Fruit fly (Drosophila melanogaster): Measurements from ENCODE around the gene CG15386.

dm6 chr2L:2200136-2201036 is 16.7 kb downstream of the CG15386 start:
- TF ChIP-seq EcR (GFP tag; optimal IDR thresholded peaks at IDR 0.05) (peak; percentile 100), D1 (tag; optimal IDR thresholded peaks at IDR 0.05) (no peak), CG15710 (tag; optimal IDR thresholded peaks at IDR 0.05) (no peak), CG9948 (tag; optimal IDR thresholded peaks at IDR 0.05) (no peak), CG14655 (GFP tag; optimal IDR thresholded peaks at IDR 0.05) (no peak), CG10348 (GFP tag; IDR thresholded peaks at IDR 0.05) (no peak), Snoo (tag; optimal IDR thresholded peaks at IDR 0.05) (no peak), Pif1A (GFP tag; optimal IDR thresholded peaks at IDR 0.05) (no peak), Ets98B (GFP tag; IDR thresholded peaks at IDR 0.05) (no peak)
